Fruit fly (Drosophila melanogaster): Measurements from ENCODE around the gene CG12655.
"Not testable (repeated sequence)": the region's sequence is repeated elsewhere in the genome, so short reads cannot be mapped to it uniquely, and the experiment has no call there.

dm6 chrX:19948773-19949172 is 10.4 kb downstream of the CG12655 start, which contains the start of gene CG45493:
- TF ChIP-seq CG8478, CTCF (optimal IDR thresholded peaks at IDR 0.05): not testable (repeated sequence)
